Worm (Caenorhabditis elegans) whole organism, L1 larva: Measurements from ENCODE around the gene Y51A2A.12.

ENCODE experiments used
- aha-1 ChIP-seq: fragments of 150-350 bp; optimal IDR thresholded peaks from 2 replicates; lab custom pipeline; 2014; ENCODE audit warnings: missing biosample characterization, missing genetic modification characterization
- alr-1 ChIP-seq: fragments of 200-800 bp; sonication (Bioruptor generic); optimal IDR thresholded peaks from 2 replicates; lab custom pipeline; 2018; ENCODE audit warnings: borderline replicate concordance, mild to moderate bottlenecking, missing genetic modification characterization, missing compliant biosample characterization
- dpl-1 ChIP-seq, 3 experiments: fragments of 150-350 bp in 2 of 3; sonication (generic microtip) in 1 of 3; optimal IDR thresholded peaks; 2 replicates each; lab custom pipeline; 2014 to 2017; ENCODE audit warnings: missing biosample characterization in 3 of 3, missing genetic modification characterization in 3 of 3, missing genetic modification reagents in 3 of 3
- egl-13 ChIP-seq: sonication (generic microtip); optimal IDR thresholded peaks from 2 replicates; lab custom pipeline; 2016; ENCODE audit warnings: missing genotype, missing genetic modification reagents, missing genetic modification characterization, missing compliant biosample characterization
- fos-1 ChIP-seq: fragments of 150-350 bp; optimal IDR thresholded peaks from 2 replicates; lab custom pipeline; 2014; ENCODE audit warnings: missing biosample characterization, missing genetic modification characterization
- jun-1 ChIP-seq: fragments of 150-350 bp; optimal IDR thresholded peaks from 2 replicates; lab custom pipeline; 2014; ENCODE audit warnings: missing biosample characterization, missing genetic modification reagents, missing genetic modification characterization
- lin-13 ChIP-seq: fragments of 150-350 bp; optimal IDR thresholded peaks from 2 replicates; lab custom pipeline; 2014; ENCODE audit warnings: missing biosample characterization, missing genetic modification reagents, missing genetic modification characterization
- nhr-11 ChIP-seq: fragments of 150-350 bp; optimal IDR thresholded peaks from 2 replicates; lab custom pipeline; 2014; ENCODE audit warnings: missing biosample characterization, missing genetic modification characterization
- nhr-237 ChIP-seq: fragments of 150-350 bp; optimal IDR thresholded peaks from 2 replicates; lab custom pipeline; 2014; ENCODE audit warnings: missing biosample characterization, missing genetic modification characterization
- nhr-76 ChIP-seq: sonication (generic microtip); optimal IDR thresholded peaks from 2 replicates; lab custom pipeline; 2017; ENCODE audit warnings: missing biosample characterization, missing genetic modification characterization
- nhr-85 ChIP-seq: sonication (generic microtip); peaks from one replicate; lab custom pipeline; 2016; ENCODE audit warnings: missing genetic modification characterization, inconsistent platforms, missing compliant biosample characterization
- pax-3 ChIP-seq: fragments of 200-800 bp; sonication (Bioruptor generic); optimal IDR thresholded peaks from 2 replicates; lab custom pipeline; 2018; ENCODE audit warnings: mild to moderate bottlenecking, missing genetic modification characterization, moderate library complexity, missing compliant biosample characterization

DNA sequence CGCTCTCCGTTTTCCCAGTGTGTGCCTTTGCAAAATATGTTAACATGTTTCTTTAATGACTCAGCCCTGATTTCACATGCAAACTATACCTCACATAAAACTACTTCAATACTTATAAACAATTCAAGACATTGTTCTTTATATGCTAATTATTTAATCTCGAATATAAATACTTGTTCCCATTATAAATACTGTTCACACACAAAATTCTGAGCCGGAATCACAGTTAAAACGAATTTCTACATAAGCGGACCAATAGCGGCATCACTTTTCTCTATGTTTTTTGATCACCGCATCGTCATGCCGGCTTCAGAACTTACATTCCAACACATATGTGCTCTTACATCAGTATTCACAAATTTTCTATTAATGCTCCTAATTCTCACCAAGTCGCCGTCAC lies 37.9 kb upstream of the Y51A2A.12 start, which contains the start of gene R10E8.5:
- TF ChIP-seq nhr-11 (tag; lab: Kevin White, UChicago) (no peak), lin-13 (GFP tag; lab: Kevin White, UChicago) (no peak), nhr-85 (tag; lab: Kevin White, UChicago) (no peak), alr-1 (tag; lab: Kevin White, UChicago) (no peak), nhr-237 (tag; lab: Kevin White, UChicago) (no peak), fos-1 (tag; lab: Kevin White, UChicago) (no peak), nhr-76 (no peak), aha-1 (tag; lab: Kevin White, UChicago) (no peak), dpl-1 (GFP tag; optimal IDR thresholded peaks at IDR 0.05; lab: Kevin White, UChicago) (no peak), egl-13 (tag; lab: Kevin White, UChicago) (no peak), pax-3 (tag; lab: Kevin White, UChicago) (no peak), jun-1 (tag; lab: Kevin White, UChicago) (no peak)
